Worm (Caenorhabditis elegans) whole organism, L1 larva: ENCODE results near the gene F16G10.13.

ENCODE experiments used
- nhr-12 ChIP-seq: sonication (generic microtip); optimal IDR thresholded peaks from 2 replicates; lab custom pipeline; 2017; ENCODE audit warnings: missing biosample characterization, missing genetic modification characterization
- nhr-90 ChIP-seq: sonication (generic microtip); optimal IDR thresholded peaks from 2 replicates; lab custom pipeline; 2016; ENCODE audit warnings: mild to moderate bottlenecking, missing genetic modification characterization, missing compliant biosample characterization; ENCODE audit not compliant: poor library complexity
- ztf-11 ChIP-seq, 2 experiments: sonication (generic microtip); optimal IDR thresholded peaks; 2 replicates each; lab custom pipeline; 2016 to 2017; ENCODE audit warnings: missing genetic modification characterization in 2 of 2, missing biosample characterization in 1 of 2, missing compliant biosample characterization in 1 of 2

- TF ChIP-seq nhr-12 (tag; lab: Kevin White, UChicago) = no peak
- no peak for TF ChIP-seq nhr-90
- no peak for TF ChIP-seq ztf-11 (tag; optimal IDR thresholded peaks at IDR 0.05; lab: Kevin White, UChicago)
Observed at ce11 chrII:2356795-2357194, 39.0 kb downstream of the F16G10.13 start, which contains the start of gene F43C11.1.
